Fruit fly (Drosophila melanogaster) whole organism, adult: ENCODE measurements around the gene CG17707.

Experiments
- CG11617 ChIP-seq: fragments of 200-800 bp; sonication (Bioruptor generic); optimal IDR thresholded peaks from 2 replicates; lab custom pipeline; 2017; ENCODE audit warnings: mild to moderate bottlenecking, missing biosample characterization, missing genetic modification reagents, missing genetic modification characterization
- CG14711 ChIP-seq: fragments of 200-800 bp; sonication (Bioruptor generic); optimal IDR thresholded peaks from 2 replicates; lab custom pipeline; 2018; ENCODE audit warnings: missing biosample characterization, mild to moderate bottlenecking, missing genetic modification characterization, moderate library complexity
- CG1620 ChIP-seq: fragments of 200-800 bp; sonication (Bioruptor generic); optimal IDR thresholded peaks from 2 replicates; lab custom pipeline; 2016; ENCODE audit warnings: missing biosample characterization, missing genetic modification characterization
- CG7045 ChIP-seq: fragments of 200-800 bp; sonication (Bioruptor generic); optimal IDR thresholded peaks from 2 replicates; lab custom pipeline; 2017; ENCODE audit warnings: missing biosample characterization, mild to moderate bottlenecking, missing genetic modification characterization
- CG7101 ChIP-seq: fragments of 200-800 bp; sonication (Bioruptor generic); optimal IDR thresholded peaks from 2 replicates; lab custom pipeline; 2018; ENCODE audit warnings: missing biosample characterization, mild to moderate bottlenecking, missing genetic modification characterization, moderate library complexity
- Crg-1 ChIP-seq: fragments of 200-800 bp; sonication (Bioruptor generic); optimal IDR thresholded peaks from 2 replicates; lab custom pipeline; 2016; ENCODE audit warnings: missing biosample characterization, missing genetic modification characterization
- Hr96 ChIP-seq: fragments of 200-800 bp; sonication (Bioruptor generic); optimal IDR thresholded peaks from 2 replicates; lab custom pipeline; 2016; ENCODE audit warnings: missing biosample characterization, missing genetic modification characterization
- Mnt ChIP-seq: fragments of 200-800 bp; sonication (Bioruptor generic); optimal IDR thresholded peaks from 2 replicates; lab custom pipeline; 2016; ENCODE audit warnings: missing biosample characterization, mild to moderate bottlenecking, missing genetic modification characterization
- bab1 ChIP-seq: fragments of 200-800 bp; sonication (Bioruptor generic); optimal IDR thresholded peaks from 3 replicates; lab custom pipeline; 2019; ENCODE audit warnings: missing biosample characterization, mild to moderate bottlenecking, missing genetic modification characterization, moderate library complexity
- cnc ChIP-seq, 2 experiments: fragments of >200 bp; optimal IDR thresholded peaks; 2 replicates each; lab custom pipeline; 2017
- kay ChIP-seq: fragments of 200-800 bp; sonication (Bioruptor generic); peaks from one replicate; lab custom pipeline; 2016; ENCODE audit warnings: missing biosample characterization, missing genetic modification characterization, borderline replicate concordance
- ovo ChIP-seq: fragments of 200-800 bp; sonication (Bioruptor generic); optimal IDR thresholded peaks from 2 replicates; lab custom pipeline; 2016; ENCODE audit warnings: missing biosample characterization, missing genetic modification characterization
- pad ChIP-seq: fragments of 200-800 bp; sonication (Bioruptor generic); optimal IDR thresholded peaks from 3 replicates; lab custom pipeline; 2017; ENCODE audit warnings: missing biosample characterization, missing genetic modification characterization, mild to moderate bottlenecking, moderate library complexity, missing genetic modification reagents
- tj ChIP-seq: fragments of 200-800 bp; sonication (Bioruptor generic); optimal IDR thresholded peaks from 3 replicates; lab custom pipeline; 2017; ENCODE audit warnings: missing biosample characterization, mild to moderate bottlenecking, missing genetic modification characterization, moderate library complexity

dm6 chrX:115006-115405 lies 33.2 kb downstream of the CG17707 start:
- TF ChIP-seq pad (GFP tag; lab: Kevin White, UChicago) (no peak), bab1 (GFP tag; lab: Kevin White, UChicago) (no peak), CG7045 (GFP tag; lab: Kevin White, UChicago) (no peak), Crg-1 (no peak), cnc (optimal IDR thresholded peaks at IDR 0.05; lab: Kevin White, UChicago) (no peak), CG14711 (no peak), Mnt (GFP tag; lab: Kevin White, UChicago) (no peak), tj (GFP tag; lab: Kevin White, UChicago) (no peak), Hr96 (GFP tag; lab: Kevin White, UChicago) (peak; percentile 23), CG1620 (GFP tag; lab: Kevin White, UChicago) (no peak), kay (GFP tag; lab: Kevin White, UChicago) (peak; percentile 89), ovo (GFP tag; lab: Kevin White, UChicago) (no peak), CG11617 (no peak), CG7101 (tag; lab: Kevin White, UChicago) (no peak)
